Worm (Caenorhabditis elegans): Measurements from ENCODE around the gene srx-137.

ce11 chrV:13909400-13909799 lies 46.8 kb downstream of the srx-137 start, which contains the start of gene C06B3.7:
- TF ChIP-seq pha-4 (tag; optimal IDR thresholded peaks at IDR 0.05) (no peak), unc-62 (GFP tag; optimal IDR thresholded peaks at IDR 0.05) (no peak)

Data from whole organism, mixed stage, embryonic.